Fruit fly (Drosophila melanogaster): ENCODE data around the gene CG13312.
A peak's percentile ranks its signal among the peaks of the same experiment; 100 is the strongest.

The CG13312 gene

dm6 chr3L:8830017-8830702 lies 23.1 kb upstream of the CG13312 start (continued):
- peak; percentile 46 for TF ChIP-seq sens (GFP tag)
- TF ChIP-seq mirr (GFP tag; optimal IDR thresholded peaks at IDR 0.05), result peak; percentile 29
- peak; percentile 21 for TF ChIP-seq abd-A (tag; optimal IDR thresholded peaks at IDR 0.05)
- no peak for TF ChIP-seq CG43689 (GFP tag; IDR thresholded peaks at IDR 0.05)
- TF ChIP-seq Med (GFP tag), result no peak
- TF ChIP-seq kni (GFP tag; optimal IDR thresholded peaks at IDR 0.05), result peak; percentile 4
- TF ChIP-seq lola (GFP tag; optimal IDR thresholded peaks at IDR 0.05), result peak in 1 of 3 experiments; percentile 34
- TF ChIP-seq CG14860 (GFP tag; IDR thresholded peaks at IDR 0.05; ENCODE audit: partially characterized antibody), result no peak
- TF ChIP-seq ci (GFP tag; IDR thresholded peaks at IDR 0.05), result peak; percentile 7; the same call in 1 of the 3 replicates
- TF ChIP-seq Hmr (GFP tag; optimal IDR thresholded peaks at IDR 0.05), result peak; percentile 16
- TF ChIP-seq ATbp (GFP tag; optimal IDR thresholded peaks at IDR 0.05), result peak; percentile 0
- TF ChIP-seq TFAM (GFP tag; optimal IDR thresholded peaks at IDR 0.05), result no peak
- TF ChIP-seq grn (GFP tag; optimal IDR thresholded peaks at IDR 0.05), result peak; percentile 70
- no peak for TF ChIP-seq gce (GFP tag; IDR thresholded peaks at IDR 0.05)
- no peak for TF ChIP-seq repo (GFP tag; optimal IDR thresholded peaks at IDR 0.05)
- TF ChIP-seq nerfin-1 (tag; optimal IDR thresholded peaks at IDR 0.05), result peak; percentile 3
- TF ChIP-seq Sry-β (GFP tag; optimal IDR thresholded peaks at IDR 0.05), result no peak
- TF ChIP-seq CG15479 (GFP tag; optimal IDR thresholded peaks at IDR 0.05), result peak; percentile 46
- TF ChIP-seq HLHmδ (GFP tag; optimal IDR thresholded peaks at IDR 0.05), result peak; percentile 18
- no peak for TF ChIP-seq en (GFP tag; optimal IDR thresholded peaks at IDR 0.05)
- peak; percentile 0 for TF ChIP-seq Ssrp (tag; optimal IDR thresholded peaks at IDR 0.05)
- no peak for TF ChIP-seq dmrt11E (tag; optimal IDR thresholded peaks at IDR 0.05)

- no peak for TF ChIP-seq sc (optimal IDR thresholded peaks at IDR 0.05)
- TF ChIP-seq sc (GFP tag; optimal IDR thresholded peaks at IDR 0.05), result no peak
- TF ChIP-seq CG2199 (GFP tag; IDR thresholded peaks at IDR 0.05), result peak; percentile 91; the same call in 2 of the 3 replicates
- TF ChIP-seq Lpt (GFP tag; optimal IDR thresholded peaks at IDR 0.05), result no peak
- no peak for TF ChIP-seq CG8089 (GFP tag; optimal IDR thresholded peaks at IDR 0.05)
- no peak for TF ChIP-seq CG1647 (GFP tag; optimal IDR thresholded peaks at IDR 0.05)
- no peak for TF ChIP-seq gt (GFP tag; IDR thresholded peaks at IDR 0.05)
- TF ChIP-seq seq (GFP tag; IDR thresholded peaks at IDR 0.05), result no peak
- TF ChIP-seq CG31441 (GFP tag; IDR thresholded peaks at IDR 0.05), result no peak
- TF ChIP-seq row (GFP tag; IDR thresholded peaks at IDR 0.05), result no peak
- no peak for TF ChIP-seq shn (GFP tag; optimal IDR thresholded peaks at IDR 0.05)
- TF ChIP-seq tll (GFP tag; optimal IDR thresholded peaks at IDR 0.05), result peak in 1 of 2 experiments; percentile 95
- TF ChIP-seq tap (tag; optimal IDR thresholded peaks at IDR 0.05), result no peak
- no peak for TF ChIP-seq CG9932 (GFP tag; IDR thresholded peaks at IDR 0.05)
- no peak for TF ChIP-seq sr (GFP tag; IDR thresholded peaks at IDR 0.05)
- no peak for TF ChIP-seq ems (GFP tag; optimal IDR thresholded peaks at IDR 0.05)
- no peak for TF ChIP-seq CG12071 (GFP tag; optimal IDR thresholded peaks at IDR 0.05)
- no peak for TF ChIP-seq HHEX (GFP tag; optimal IDR thresholded peaks at IDR 0.05)
- peak; percentile 44 for TF ChIP-seq D (optimal IDR thresholded peaks at IDR 0.05)
- no peak for TF ChIP-seq D (GFP tag; optimal IDR thresholded peaks at IDR 0.05)
- TF ChIP-seq BEAF-32 (GFP tag; optimal IDR thresholded peaks at IDR 0.05), result no peak
- TF ChIP-seq Xbp1 (GFP tag; optimal IDR thresholded peaks at IDR 0.05), result no peak
- TF ChIP-seq az2 (GFP tag; optimal IDR thresholded peaks at IDR 0.05), result no peak
- TF ChIP-seq Usf (GFP tag; optimal IDR thresholded peaks at IDR 0.05), result no peak
- no peak for TF ChIP-seq CG9215 (GFP tag; IDR thresholded peaks at IDR 0.05)
- no peak for TF ChIP-seq CG16813 (GFP tag; IDR thresholded peaks at IDR 0.05; ENCODE audit: partially characterized antibody)
- TF ChIP-seq bbx (GFP tag; IDR thresholded peaks at IDR 0.05; ENCODE audit: partially characterized antibody), result no peak
- no peak for TF ChIP-seq Mes4 (GFP tag; optimal IDR thresholded peaks at IDR 0.05)
- TF ChIP-seq kni (GFP tag; optimal IDR thresholded peaks at IDR 0.05), result peak; percentile 49
Measured at dm6 chr3L:8829572-8829971, 22.6 kb upstream of the CG13312 start.
